Worm (Caenorhabditis elegans): ENCODE data around the gene cpsf-3.

DNA sequence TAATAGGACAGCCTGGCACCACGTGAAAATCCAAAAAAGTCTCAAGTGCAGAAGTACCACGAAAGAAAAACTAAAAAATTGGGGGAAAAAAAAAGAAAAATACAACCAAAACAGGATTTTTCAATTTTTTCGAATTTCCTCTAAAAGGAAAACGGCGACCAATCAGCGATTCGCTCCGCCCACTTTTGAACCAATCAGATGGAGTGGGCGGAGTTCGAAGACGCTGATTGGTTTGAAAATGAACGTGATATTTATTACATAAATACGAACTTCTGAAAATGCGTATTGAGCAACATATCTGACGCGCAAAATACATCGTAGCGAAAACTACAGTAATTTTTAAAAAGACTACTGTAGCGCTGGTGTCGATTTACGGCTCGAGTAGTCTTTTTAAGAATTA lies 14.3 kb downstream of the cpsf-3 start:
- TF ChIP-seq fkh-10 (GFP tag; optimal IDR thresholded peaks at IDR 0.05): no peak
- TF ChIP-seq elt-3 (tag; optimal IDR thresholded peaks at IDR 0.05): no peak
- no peak for TF ChIP-seq nhr-77 (tag; optimal IDR thresholded peaks at IDR 0.05)
- TF ChIP-seq nhr-11 (tag; optimal IDR thresholded peaks at IDR 0.05): no peak
- TF ChIP-seq zag-1 (tag; optimal IDR thresholded peaks at IDR 0.05): no peak
- no peak for TF ChIP-seq unc-39 (tag; optimal IDR thresholded peaks at IDR 0.05)
- TF ChIP-seq nhr-237 (tag; optimal IDR thresholded peaks at IDR 0.05): no peak
- no peak for TF ChIP-seq fos-1 (tag; optimal IDR thresholded peaks at IDR 0.05)
- TF ChIP-seq elt-1 (tag; optimal IDR thresholded peaks at IDR 0.05): no peak

Data from whole organism, L3 larva.